Worm (Caenorhabditis elegans) whole organism, early embryonic: Measurements from ENCODE around the gene slfl-5.

ENCODE experiments used
- B0310.2 ChIP-seq: sonication (generic microtip); optimal IDR thresholded peaks from 2 replicates; lab custom pipeline; 2016; ENCODE audit warnings: mild to moderate bottlenecking, missing genetic modification characterization, missing compliant biosample characterization
- aly-1 ChIP-seq: sonication (generic microtip); optimal IDR thresholded peaks from 2 replicates; lab custom pipeline; 2016; ENCODE audit warnings: missing genetic modification characterization, missing compliant biosample characterization
- ama-1 ChIP-seq: fragments of 150-350 bp; optimal IDR thresholded peaks from 2 replicates; lab custom pipeline; 2014
- ceh-36 ChIP-seq: sonication (generic microtip); optimal IDR thresholded peaks from 2 replicates; lab custom pipeline; 2016; ENCODE audit warnings: missing genetic modification characterization, inconsistent platforms, missing compliant biosample characterization
- hmbx-1 ChIP-seq: sonication (generic microtip); optimal IDR thresholded peaks from 2 replicates; lab custom pipeline; 2016; ENCODE audit warnings: mild to moderate bottlenecking, missing genetic modification characterization, missing compliant biosample characterization
- pes-1 ChIP-seq: fragments of 200-800 bp; sonication (Bioruptor generic); IDR thresholded peaks from 2 replicates; pipeline ENCODE4 v1.3.6; 2022; ENCODE audit warnings: missing genetic modification reagents, missing genetic modification characterization, missing compliant biosample characterization
- scrt-1 ChIP-seq: fragments of 200-800 bp; sonication (Bioruptor generic); IDR thresholded peaks from 2 replicates; pipeline ENCODE4 v1.3.6; 2022; ENCODE audit warnings: missing genetic modification characterization, missing compliant biosample characterization
- tbx-11 ChIP-seq: fragments of 200-800 bp; sonication (Bioruptor generic); IDR thresholded peaks from 2 replicates; pipeline ENCODE4 v1.3.6; 2022; ENCODE audit warnings: missing genetic modification characterization, missing compliant biosample characterization

- TF ChIP-seq scrt-1 (GFP tag; lab: Robert Waterston, UW) (no peak), ama-1 (no peak), ceh-36 (no peak), aly-1 (tag; lab: Kevin White, UChicago) (no peak), B0310.2 (tag; lab: Kevin White, UChicago) (no peak), tbx-11 (no peak), pes-1 (GFP tag; lab: Robert Waterston, UW) (no peak), hmbx-1 (no peak)
These were observed 36.2 kb downstream of the slfl-5 start for ce11 chrV:12208678-12209077.
